Fruit fly (Drosophila melanogaster) whole organism, adult: ENCODE measurements around the gene Rheb.

Source experiments
- CG11617 ChIP-seq: fragments of 200-800 bp; sonication (Bioruptor generic); optimal IDR thresholded peaks from 2 replicates; lab custom pipeline; 2017; ENCODE audit warnings: mild to moderate bottlenecking, missing biosample characterization, missing genetic modification reagents, missing genetic modification characterization
- CG12768 ChIP-seq: fragments of 200-800 bp; sonication (Bioruptor generic); optimal IDR thresholded peaks from 2 replicates; lab custom pipeline; 2017; ENCODE audit warnings: missing biosample characterization, missing genetic modification characterization, mild to moderate bottlenecking, moderate library complexity, missing genetic modification reagents
- CG14711 ChIP-seq: fragments of 200-800 bp; sonication (Bioruptor generic); optimal IDR thresholded peaks from 2 replicates; lab custom pipeline; 2018; ENCODE audit warnings: missing biosample characterization, mild to moderate bottlenecking, missing genetic modification characterization, moderate library complexity
- CG1620 ChIP-seq: fragments of 200-800 bp; sonication (Bioruptor generic); optimal IDR thresholded peaks from 2 replicates; lab custom pipeline; 2016; ENCODE audit warnings: missing biosample characterization, missing genetic modification characterization
- CG33017 ChIP-seq: fragments of 200-800 bp; sonication (Bioruptor generic); optimal IDR thresholded peaks from 2 replicates; lab custom pipeline; 2018; ENCODE audit warnings: missing biosample characterization, mild to moderate bottlenecking, missing genetic modification characterization, moderate library complexity
- CG5204 ChIP-seq: fragments of 200-800 bp; sonication (Bioruptor generic); optimal IDR thresholded peaks from 2 replicates; lab custom pipeline; 2016; ENCODE audit warnings: missing biosample characterization, missing genetic modification characterization
- CG7045 ChIP-seq: fragments of 200-800 bp; sonication (Bioruptor generic); optimal IDR thresholded peaks from 2 replicates; lab custom pipeline; 2017; ENCODE audit warnings: missing biosample characterization, mild to moderate bottlenecking, missing genetic modification characterization
- CG7101 ChIP-seq: fragments of 200-800 bp; sonication (Bioruptor generic); optimal IDR thresholded peaks from 2 replicates; lab custom pipeline; 2018; ENCODE audit warnings: missing biosample characterization, mild to moderate bottlenecking, missing genetic modification characterization, moderate library complexity
- Clk ChIP-seq: fragments of 200-800 bp; sonication (Bioruptor generic); optimal IDR thresholded peaks from 2 replicates; lab custom pipeline; 2017; ENCODE audit warnings: missing biosample characterization, missing genetic modification characterization
- Crg-1 ChIP-seq: fragments of 200-800 bp; sonication (Bioruptor generic); optimal IDR thresholded peaks from 2 replicates; lab custom pipeline; 2016; ENCODE audit warnings: missing biosample characterization, missing genetic modification characterization
- Hr96 ChIP-seq: fragments of 200-800 bp; sonication (Bioruptor generic); optimal IDR thresholded peaks from 2 replicates; lab custom pipeline; 2016; ENCODE audit warnings: missing biosample characterization, missing genetic modification characterization
- Mnt ChIP-seq: fragments of 200-800 bp; sonication (Bioruptor generic); optimal IDR thresholded peaks from 2 replicates; lab custom pipeline; 2016; ENCODE audit warnings: missing biosample characterization, mild to moderate bottlenecking, missing genetic modification characterization
- bab1 ChIP-seq: fragments of 200-800 bp; sonication (Bioruptor generic); optimal IDR thresholded peaks from 3 replicates; lab custom pipeline; 2019; ENCODE audit warnings: missing biosample characterization, mild to moderate bottlenecking, missing genetic modification characterization, moderate library complexity
- cic ChIP-seq: fragments of 200-800 bp; sonication (Bioruptor generic); optimal IDR thresholded peaks from 2 replicates; lab custom pipeline; 2017; ENCODE audit warnings: missing biosample characterization, mild to moderate bottlenecking, missing genetic modification characterization, moderate library complexity
- cnc ChIP-seq, 2 experiments: fragments of >200 bp; optimal IDR thresholded peaks; 2 replicates each; lab custom pipeline; 2017
- kay ChIP-seq: fragments of 200-800 bp; sonication (Bioruptor generic); peaks from one replicate; lab custom pipeline; 2016; ENCODE audit warnings: missing biosample characterization, missing genetic modification characterization, borderline replicate concordance
- ovo ChIP-seq: fragments of 200-800 bp; sonication (Bioruptor generic); optimal IDR thresholded peaks from 2 replicates; lab custom pipeline; 2016; ENCODE audit warnings: missing biosample characterization, missing genetic modification characterization
- pad ChIP-seq: fragments of 200-800 bp; sonication (Bioruptor generic); optimal IDR thresholded peaks from 3 replicates; lab custom pipeline; 2017; ENCODE audit warnings: missing biosample characterization, missing genetic modification characterization, mild to moderate bottlenecking, moderate library complexity, missing genetic modification reagents
- tj ChIP-seq: fragments of 200-800 bp; sonication (Bioruptor generic); optimal IDR thresholded peaks from 3 replicates; lab custom pipeline; 2017; ENCODE audit warnings: missing biosample characterization, mild to moderate bottlenecking, missing genetic modification characterization, moderate library complexity
- toe ChIP-seq: fragments of 200-800 bp; sonication (Bioruptor generic); optimal IDR thresholded peaks from 2 replicates; lab custom pipeline; 2016; ENCODE audit warnings: missing biosample characterization, missing genetic modification characterization

The Rheb gene

DNA sequence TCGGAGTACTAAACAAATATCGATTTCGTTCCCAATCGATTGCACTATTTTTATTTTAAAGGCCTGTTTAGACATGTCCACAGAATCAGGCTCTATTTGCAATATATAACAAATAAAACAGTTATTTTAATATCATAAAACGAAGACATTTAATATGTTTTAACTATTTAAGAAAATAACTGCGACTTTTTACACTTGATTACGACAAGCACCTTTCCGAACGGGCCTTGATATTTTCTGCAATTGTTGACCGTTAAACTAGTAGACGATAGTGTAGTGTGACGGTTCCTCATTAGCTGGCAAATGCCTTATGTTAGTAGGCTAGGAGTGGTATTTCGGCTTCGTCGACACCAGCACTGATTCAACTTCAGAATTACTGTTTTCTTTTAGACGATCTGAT is at the start of gene Rheb, which contains the start of gene CG2931:
Gene Rheb, plus strand, starts transcription at position 332 of the 400 bp plus-strand sequence.
Gene CG2931, minus strand, starts transcription at position 26 of the 400 bp plus-strand sequence.
- TF ChIP-seq CG14711: peak; percentile 65
- TF ChIP-seq Hr96: peak; percentile 64
- peak; percentile 66 for TF ChIP-seq CG11617
- TF ChIP-seq Mnt (GFP tag; lab: Kevin White, UChicago): peak; percentile 77
- TF ChIP-seq CG7045 (GFP tag; lab: Kevin White, UChicago): peak; percentile 36
- no peak for TF ChIP-seq cnc (optimal IDR thresholded peaks at IDR 0.05; lab: Kevin White, UChicago)
- peak; percentile 70 for TF ChIP-seq CG7101 (tag; lab: Kevin White, UChicago)
- no peak for TF ChIP-seq toe (GFP tag; lab: Kevin White, UChicago)
- TF ChIP-seq CG33017: peak; percentile 35
- peak; percentile 57 for TF ChIP-seq tj (GFP tag; lab: Kevin White, UChicago)
- TF ChIP-seq Clk (GFP tag; lab: Kevin White, UChicago): peak; percentile 44
- TF ChIP-seq bab1 (GFP tag; lab: Kevin White, UChicago): peak; percentile 85
- TF ChIP-seq Crg-1 (GFP tag; lab: Kevin White, UChicago): no peak
- peak; percentile 81 for TF ChIP-seq CG1620 (GFP tag; lab: Kevin White, UChicago)
- TF ChIP-seq ovo (GFP tag; lab: Kevin White, UChicago): peak; percentile 69
- TF ChIP-seq pad: peak; percentile 42
- TF ChIP-seq kay (GFP tag; lab: Kevin White, UChicago): no peak
- peak; percentile 13 for TF ChIP-seq cic (GFP tag; lab: Kevin White, UChicago)
- TF ChIP-seq CG5204 (GFP tag; lab: Kevin White, UChicago): no peak
- TF ChIP-seq CG12768: peak; percentile 44

DNA sequence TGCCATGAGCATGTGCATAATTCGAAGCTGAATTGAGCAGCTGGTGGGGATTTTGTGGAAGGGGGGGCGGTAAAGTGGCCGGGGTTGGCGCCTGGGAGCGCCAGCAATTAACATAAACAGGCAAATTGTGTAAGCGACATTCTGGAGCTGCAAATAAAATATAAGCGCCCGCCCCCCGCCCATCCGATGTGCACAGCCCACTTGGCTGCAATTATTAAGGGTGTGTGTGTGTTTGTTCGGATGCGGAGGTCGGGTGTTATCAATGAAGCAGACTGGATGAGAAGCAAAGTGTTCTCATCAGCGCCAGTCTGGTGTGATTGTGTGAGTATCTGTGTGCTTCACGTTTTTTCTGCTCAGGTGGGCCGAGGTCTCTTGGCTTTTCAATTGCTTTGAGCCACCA is 48.9 kb upstream of the Rheb start:
- TF ChIP-seq bab1 (GFP tag; lab: Kevin White, UChicago) (no peak), cic (GFP tag; lab: Kevin White, UChicago) (peak; percentile 25)

DNA sequence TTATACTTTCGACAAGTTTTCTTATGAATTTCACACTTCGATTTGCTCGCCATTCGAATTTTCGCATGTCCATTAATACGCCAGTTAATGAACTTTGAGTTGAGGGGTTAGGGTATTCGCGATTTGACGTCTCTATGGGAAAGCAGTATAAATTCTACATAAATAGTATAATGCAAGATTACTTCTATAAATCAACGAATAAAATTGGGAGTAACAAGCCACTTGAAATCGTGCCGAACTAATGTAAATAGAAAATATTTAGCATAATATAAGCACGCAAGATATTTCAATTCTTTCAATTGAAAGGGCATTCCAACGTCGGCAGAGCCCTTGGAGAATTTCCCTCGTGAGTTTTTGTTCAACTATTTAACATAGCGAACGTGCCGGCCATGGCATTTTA is 48.2 kb upstream of the Rheb start:
- TF ChIP-seq Crg-1 (GFP tag; lab: Kevin White, UChicago) (no peak), CG7101 (tag; lab: Kevin White, UChicago) (no peak), cnc (optimal IDR thresholded peaks at IDR 0.05; lab: Kevin White, UChicago) (no peak), CG5204 (GFP tag; lab: Kevin White, UChicago) (no peak), ovo (GFP tag; lab: Kevin White, UChicago) (no peak), bab1 (GFP tag; lab: Kevin White, UChicago) (peak; percentile 58), CG33017 (no peak), pad (no peak), kay (GFP tag; lab: Kevin White, UChicago) (peak; percentile 80), CG12768 (peak; percentile 51), CG1620 (GFP tag; lab: Kevin White, UChicago) (no peak)

dm6 chr3R:5523070-5523637 is 45.6 kb upstream of the Rheb start, which contains the start of the genes CG43845 and Nmdar1:
TSS of gene CG43845 (minus strand) at chr3R:5523120.
TSS of gene Nmdar1 (minus strand) at chr3R:5523328.
- TF ChIP-seq Hr96: no peak
- TF ChIP-seq CG12768: no peak
- no peak for TF ChIP-seq Mnt (GFP tag; lab: Kevin White, UChicago)
- peak; percentile 3 for TF ChIP-seq cic (GFP tag; lab: Kevin White, UChicago)
- TF ChIP-seq CG7045 (GFP tag; lab: Kevin White, UChicago): no peak

DNA sequence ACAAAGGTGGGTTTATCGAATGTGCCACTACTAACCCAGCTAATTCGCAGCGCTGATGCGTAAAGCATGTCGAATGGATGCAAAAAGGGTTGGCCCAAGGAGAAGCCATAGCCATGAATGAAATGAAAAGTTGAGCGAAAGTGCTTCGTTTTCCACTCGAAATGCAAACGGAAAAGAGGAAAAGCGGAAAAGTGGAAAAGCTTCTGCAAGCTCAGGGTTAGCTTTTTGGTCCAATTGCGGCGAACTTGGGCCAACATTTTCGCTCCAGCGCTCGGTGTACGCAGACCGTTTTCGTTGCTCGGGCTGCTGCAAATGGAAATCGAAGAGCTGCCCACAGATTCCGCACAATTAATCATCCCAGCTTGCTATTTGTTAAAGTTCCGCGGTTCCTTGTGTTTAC is 43.9 kb upstream of the Rheb start:
- TF ChIP-seq CG12768 (no peak), Hr96 (no peak), Clk (GFP tag; lab: Kevin White, UChicago) (no peak), CG7045 (GFP tag; lab: Kevin White, UChicago) (no peak), CG11617 (no peak), CG33017 (no peak), ovo (GFP tag; lab: Kevin White, UChicago) (no peak), Crg-1 (GFP tag; lab: Kevin White, UChicago) (no peak), CG14711 (no peak), cic (GFP tag; lab: Kevin White, UChicago) (no peak), CG5204 (GFP tag; lab: Kevin White, UChicago) (no peak), CG7101 (tag; lab: Kevin White, UChicago) (no peak), Mnt (GFP tag; lab: Kevin White, UChicago) (no peak), cnc (optimal IDR thresholded peaks at IDR 0.05; lab: Kevin White, UChicago) (no peak), CG1620 (GFP tag; lab: Kevin White, UChicago) (no peak), pad (no peak), bab1 (GFP tag; lab: Kevin White, UChicago) (no peak), toe (GFP tag; lab: Kevin White, UChicago) (no peak), kay (GFP tag; lab: Kevin White, UChicago) (no peak), tj (GFP tag; lab: Kevin White, UChicago) (no peak)

DNA sequence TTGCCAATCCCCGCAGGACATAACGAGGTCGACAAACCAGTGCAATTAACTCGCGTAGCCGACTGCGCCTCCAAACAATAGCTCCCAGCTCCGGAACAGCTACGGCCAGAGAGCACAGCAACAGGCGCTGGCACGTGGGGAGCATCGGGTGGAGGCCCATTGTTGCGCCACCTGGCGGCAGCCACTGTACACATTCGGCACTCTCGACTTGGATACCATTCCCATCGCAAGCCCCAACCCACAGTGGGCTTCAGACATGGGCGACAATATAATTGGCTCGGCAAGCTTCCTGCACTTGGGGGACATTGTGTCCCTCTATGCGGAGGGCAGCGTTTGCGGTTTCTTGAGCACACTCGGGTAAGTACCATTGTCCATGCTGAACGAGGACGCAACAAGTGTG is 41.2 kb upstream of the Rheb start:
- TF ChIP-seq Clk (GFP tag; lab: Kevin White, UChicago): no peak
- no peak for TF ChIP-seq CG11617
- TF ChIP-seq CG7045 (GFP tag; lab: Kevin White, UChicago): no peak
- no peak for TF ChIP-seq Crg-1 (GFP tag; lab: Kevin White, UChicago)
- TF ChIP-seq toe (GFP tag; lab: Kevin White, UChicago): no peak
- no peak for TF ChIP-seq cic (GFP tag; lab: Kevin White, UChicago)
- no peak for TF ChIP-seq CG5204 (GFP tag; lab: Kevin White, UChicago)
- TF ChIP-seq cnc (optimal IDR thresholded peaks at IDR 0.05; lab: Kevin White, UChicago): no peak
- no peak for TF ChIP-seq kay (GFP tag; lab: Kevin White, UChicago)
- no peak for TF ChIP-seq ovo (GFP tag; lab: Kevin White, UChicago)
